Worm (Caenorhabditis elegans) whole organism, L2 larva: Measurements from ENCODE around the gene R08B4.3.

Source experiments
- dmd-4 ChIP-seq: sonication (generic microtip); optimal IDR thresholded peaks from 2 replicates; lab custom pipeline; 2017; ENCODE audit warnings: missing biosample characterization, missing genetic modification characterization
- lin-13 ChIP-seq: fragments of 150-350 bp; optimal IDR thresholded peaks from 2 replicates; lab custom pipeline; 2014; ENCODE audit warnings: missing biosample characterization, missing genetic modification reagents, missing genetic modification characterization
- unc-62 ChIP-seq: fragments of 150-350 bp; optimal IDR thresholded peaks from 2 replicates; lab custom pipeline; 2014; ENCODE audit warnings: missing biosample characterization, missing genetic modification reagents, missing genetic modification characterization
- zag-1 ChIP-seq: fragments of 150-350 bp; optimal IDR thresholded peaks from 2 replicates; lab custom pipeline; 2014; ENCODE audit warnings: missing biosample characterization, missing genetic modification characterization

DNA sequence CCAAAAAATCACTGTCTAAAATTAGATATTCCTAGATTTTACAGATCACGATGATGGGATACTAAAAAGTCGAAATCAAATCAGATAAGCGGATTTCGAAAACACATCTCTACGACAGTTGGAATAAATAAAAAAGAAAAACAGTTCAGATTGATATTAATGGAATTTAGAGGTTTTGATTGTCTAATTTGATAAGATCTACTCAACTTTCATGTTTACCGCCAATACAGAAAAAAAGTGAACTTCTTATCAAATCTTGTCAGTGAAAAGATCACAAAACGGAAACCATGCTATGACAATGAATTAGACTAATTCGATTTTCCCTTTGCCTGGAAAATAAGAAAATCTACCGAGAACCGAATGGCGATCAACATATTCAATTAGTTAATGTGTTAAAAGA lies 5.5 kb upstream of the R08B4.3 start:
- TF ChIP-seq lin-13 (no peak), dmd-4 (tag; lab: Kevin White, UChicago) (no peak), unc-62 (GFP tag; lab: Kevin White, UChicago) (no peak), zag-1 (tag; lab: Kevin White, UChicago) (no peak)
